Fruit fly (Drosophila melanogaster): ENCODE data around the gene ppk28.

Gene ppk28

dm6 chrX:16805768-16806167 is at the start of gene ppk28:
TSS of gene ppk28 (plus strand) at chrX:16806068.
- TF ChIP-seq ttk (optimal IDR thresholded peaks at IDR 0.05) (no peak), h (optimal IDR thresholded peaks at IDR 0.05) (no peak), insv (optimal IDR thresholded peaks at IDR 0.05) (no peak), Sin3A (optimal IDR thresholded peaks at IDR 0.05) (no peak), psq (optimal IDR thresholded peaks at IDR 0.05) (no peak), Myc (optimal IDR thresholded peaks at IDR 0.05) (no peak)

- TF ChIP-seq insv (optimal IDR thresholded peaks at IDR 0.05) (no peak), Myc (optimal IDR thresholded peaks at IDR 0.05) (no peak)
Measured at dm6 chrX:16757645-16758044, 48.2 kb upstream of the ppk28 start.

- no peak for TF ChIP-seq insv (optimal IDR thresholded peaks at IDR 0.05)
- TF ChIP-seq psq (optimal IDR thresholded peaks at IDR 0.05), result no peak
- no peak for TF ChIP-seq Sin3A (optimal IDR thresholded peaks at IDR 0.05)
- TF ChIP-seq ttk (optimal IDR thresholded peaks at IDR 0.05), result no peak
- no peak for TF ChIP-seq Myc (optimal IDR thresholded peaks at IDR 0.05)
- TF ChIP-seq h (optimal IDR thresholded peaks at IDR 0.05), result no peak
Measured at dm6 chrX:16760542-16760941, 45.3 kb upstream of the ppk28 start.

dm6 chrX:16761531-16761930 is 44.3 kb upstream of the ppk28 start:
- TF ChIP-seq ttk (optimal IDR thresholded peaks at IDR 0.05), result no peak
- TF ChIP-seq h (optimal IDR thresholded peaks at IDR 0.05), result no peak

dm6 chrX:16764955-16765354 is 40.9 kb upstream of the ppk28 start:
- no peak for TF ChIP-seq h (optimal IDR thresholded peaks at IDR 0.05)
- no peak for TF ChIP-seq psq (optimal IDR thresholded peaks at IDR 0.05)
- TF ChIP-seq Sin3A (optimal IDR thresholded peaks at IDR 0.05), result no peak
- no peak for TF ChIP-seq Myc (optimal IDR thresholded peaks at IDR 0.05)
- no peak for TF ChIP-seq insv (optimal IDR thresholded peaks at IDR 0.05)
- no peak for TF ChIP-seq ttk (optimal IDR thresholded peaks at IDR 0.05)

dm6 chrX:16765809-16766208 is 40.1 kb upstream of the ppk28 start:
- no peak for TF ChIP-seq ttk (optimal IDR thresholded peaks at IDR 0.05)
- no peak for TF ChIP-seq Sin3A (optimal IDR thresholded peaks at IDR 0.05)
- no peak for TF ChIP-seq insv (optimal IDR thresholded peaks at IDR 0.05)
- no peak for TF ChIP-seq psq (optimal IDR thresholded peaks at IDR 0.05)
- no peak for TF ChIP-seq Myc (optimal IDR thresholded peaks at IDR 0.05)
- TF ChIP-seq h (optimal IDR thresholded peaks at IDR 0.05), result no peak

dm6 chrX:16766868-16767431 is 38.9 kb upstream of the ppk28 start:
- no peak for TF ChIP-seq Sin3A (optimal IDR thresholded peaks at IDR 0.05)
- TF ChIP-seq ttk (optimal IDR thresholded peaks at IDR 0.05), result no peak
- no peak for TF ChIP-seq psq (optimal IDR thresholded peaks at IDR 0.05)
- TF ChIP-seq insv (optimal IDR thresholded peaks at IDR 0.05), result no peak
- no peak for TF ChIP-seq h (optimal IDR thresholded peaks at IDR 0.05)
- no peak for TF ChIP-seq Myc (optimal IDR thresholded peaks at IDR 0.05)

- TF ChIP-seq psq (optimal IDR thresholded peaks at IDR 0.05) (no peak), insv (optimal IDR thresholded peaks at IDR 0.05) (no peak)
Measured at dm6 chrX:16768770-16769169, 37.1 kb upstream of the ppk28 start.

- TF ChIP-seq ttk (optimal IDR thresholded peaks at IDR 0.05), result no peak
- TF ChIP-seq Myc (optimal IDR thresholded peaks at IDR 0.05), result no peak
- TF ChIP-seq Sin3A (optimal IDR thresholded peaks at IDR 0.05), result no peak
- TF ChIP-seq h (optimal IDR thresholded peaks at IDR 0.05), result no peak
- TF ChIP-seq psq (optimal IDR thresholded peaks at IDR 0.05), result no peak
- TF ChIP-seq insv (optimal IDR thresholded peaks at IDR 0.05), result no peak
Measured at dm6 chrX:16772882-16773827, 32.7 kb upstream of the ppk28 start.

dm6 chrX:16774201-16775061 is 31.4 kb upstream of the ppk28 start:
- TF ChIP-seq Myc (optimal IDR thresholded peaks at IDR 0.05), result no peak
- TF ChIP-seq h (optimal IDR thresholded peaks at IDR 0.05), result no peak
- no peak for TF ChIP-seq Sin3A (optimal IDR thresholded peaks at IDR 0.05)
- no peak for TF ChIP-seq ttk (optimal IDR thresholded peaks at IDR 0.05)
- no peak for TF ChIP-seq insv (optimal IDR thresholded peaks at IDR 0.05)
- no peak for TF ChIP-seq psq (optimal IDR thresholded peaks at IDR 0.05)

- no peak for TF ChIP-seq psq (optimal IDR thresholded peaks at IDR 0.05)
- TF ChIP-seq Myc (optimal IDR thresholded peaks at IDR 0.05), result no peak
- TF ChIP-seq ttk (optimal IDR thresholded peaks at IDR 0.05), result no peak
- no peak for TF ChIP-seq h (optimal IDR thresholded peaks at IDR 0.05)
- TF ChIP-seq insv (optimal IDR thresholded peaks at IDR 0.05), result no peak
- TF ChIP-seq Sin3A (optimal IDR thresholded peaks at IDR 0.05), result no peak
Measured at dm6 chrX:16775083-16775482, 30.8 kb upstream of the ppk28 start.

dm6 chrX:16778138-16778672 is 27.7 kb upstream of the ppk28 start:
- TF ChIP-seq Myc (optimal IDR thresholded peaks at IDR 0.05) (no peak), ttk (optimal IDR thresholded peaks at IDR 0.05) (no peak), insv (optimal IDR thresholded peaks at IDR 0.05) (no peak), Sin3A (optimal IDR thresholded peaks at IDR 0.05) (no peak), h (optimal IDR thresholded peaks at IDR 0.05) (no peak), psq (optimal IDR thresholded peaks at IDR 0.05) (no peak)
